Worm (Caenorhabditis elegans): ENCODE results near the gene F28B1.2.

Gene F28B1.2

ce11 chrV:17092262-17092661 is 47.7 kb downstream of the F28B1.2 start, which contains the start of gene ZK218.1:
TSS of gene ZK218.1 (plus strand) at chrV:17092562.
- TF ChIP-seq Y55F3AM.14 (GFP tag; optimal IDR thresholded peaks at IDR 0.05) (no peak), fos-1 (tag; optimal IDR thresholded peaks at IDR 0.05) (no peak), elt-3 (tag; optimal IDR thresholded peaks at IDR 0.05) (no peak), sma-9 (GFP tag; optimal IDR thresholded peaks at IDR 0.05) (no peak), sma-9 (tag; optimal IDR thresholded peaks at IDR 0.05) (no peak), R02D3.7 (tag; optimal IDR thresholded peaks at IDR 0.05) (no peak), lsy-2 (tag; optimal IDR thresholded peaks at IDR 0.05) (no peak), aly-2 (tag; optimal IDR thresholded peaks at IDR 0.05) (no peak), mab-5 (tag; optimal IDR thresholded peaks at IDR 0.05) (no peak), mbf-1 (tag; optimal IDR thresholded peaks at IDR 0.05) (no peak), egl-27 (tag; optimal IDR thresholded peaks at IDR 0.05) (no peak), nhr-12 (tag; optimal IDR thresholded peaks at IDR 0.05) (no peak), ztf-4 (tag; optimal IDR thresholded peaks at IDR 0.05) (no peak), ztf-1 (GFP tag; conservative IDR thresholded peaks at IDR 0.05) (no peak), peb-1 (tag; optimal IDR thresholded peaks at IDR 0.05) (no peak), C34F6.9 (tag; optimal IDR thresholded peaks at IDR 0.05) (no peak), crh-2 (tag; optimal IDR thresholded peaks at IDR 0.05) (no peak), nhr-77 (tag; optimal IDR thresholded peaks at IDR 0.05) (no peak), snpc-4 (tag; optimal IDR thresholded peaks at IDR 0.05) (no peak)

- TF ChIP-seq ama-1 (optimal IDR thresholded peaks at IDR 0.05) (no peak), peb-1 (tag; optimal IDR thresholded peaks at IDR 0.05) (no peak), sem-4 (tag; optimal IDR thresholded peaks at IDR 0.05) (no peak), R02D3.7 (tag; optimal IDR thresholded peaks at IDR 0.05) (no peak), unc-39 (tag; optimal IDR thresholded peaks at IDR 0.05) (no peak), elt-3 (tag; optimal IDR thresholded peaks at IDR 0.05) (no peak), zag-1 (tag; optimal IDR thresholded peaks at IDR 0.05) (no peak), sma-3 (GFP tag; optimal IDR thresholded peaks at IDR 0.05) (no peak), nhr-129 (tag; optimal IDR thresholded peaks at IDR 0.05) (no peak), crh-2 (tag; optimal IDR thresholded peaks at IDR 0.05) (no peak), elt-1 (tag; optimal IDR thresholded peaks at IDR 0.05) (no peak), nhr-25 (tag; optimal IDR thresholded peaks at IDR 0.05) (no peak), ztf-4 (tag; optimal IDR thresholded peaks at IDR 0.05) (no peak), nhr-237 (tag; optimal IDR thresholded peaks at IDR 0.05) (no peak), F13H6.1 (tag; optimal IDR thresholded peaks at IDR 0.05) (no peak), ztf-11 (tag; optimal IDR thresholded peaks at IDR 0.05) (no peak)
These were observed 50.0 kb downstream of the F28B1.2 start for ce11 chrV:17094568-17094967.

- TF ChIP-seq R02D3.7 (tag; optimal IDR thresholded peaks at IDR 0.05): no peak
- no peak for TF ChIP-seq nhr-25 (tag; optimal IDR thresholded peaks at IDR 0.05)
- TF ChIP-seq ceh-16 (tag; optimal IDR thresholded peaks at IDR 0.05): no peak
- TF ChIP-seq ztf-1 (GFP tag; conservative IDR thresholded peaks at IDR 0.05): no peak
- no peak for TF ChIP-seq nhr-77 (tag; optimal IDR thresholded peaks at IDR 0.05)
- TF ChIP-seq egl-27 (tag; optimal IDR thresholded peaks at IDR 0.05): no peak
- no peak for TF ChIP-seq nhr-10 (tag; optimal IDR thresholded peaks at IDR 0.05)
- TF ChIP-seq sem-4 (tag; optimal IDR thresholded peaks at IDR 0.05): no peak
- no peak for TF ChIP-seq mbf-1 (tag; optimal IDR thresholded peaks at IDR 0.05)
- TF ChIP-seq nhr-11 (tag; optimal IDR thresholded peaks at IDR 0.05): no peak
- no peak for TF ChIP-seq zag-1 (tag; optimal IDR thresholded peaks at IDR 0.05)
- TF ChIP-seq lsy-2 (tag; optimal IDR thresholded peaks at IDR 0.05): no peak
- TF ChIP-seq nhr-21 (tag; optimal IDR thresholded peaks at IDR 0.05): no peak
- no peak for TF ChIP-seq nhr-6 (tag; optimal IDR thresholded peaks at IDR 0.05)
- TF ChIP-seq nhr-12 (tag; optimal IDR thresholded peaks at IDR 0.05): no peak
- TF ChIP-seq mab-5 (tag; optimal IDR thresholded peaks at IDR 0.05): no peak
- no peak for TF ChIP-seq ceh-82 (tag; optimal IDR thresholded peaks at IDR 0.05)
- no peak for TF ChIP-seq alr-1 (tag; optimal IDR thresholded peaks at IDR 0.05)
- no peak for TF ChIP-seq nhr-23 (tag; optimal IDR thresholded peaks at IDR 0.05)
- no peak for TF ChIP-seq dmd-4 (tag; optimal IDR thresholded peaks at IDR 0.05)
These were observed 54.1 kb downstream of the F28B1.2 start, which contains the start of the genes ZK218.3 and ZK218.4 for ce11 chrV:17098669-17099068. TSS of gene ZK218.3 (minus strand) at chrV:17098769. TSS of gene ZK218.4 (plus strand) at chrV:17098854.

Measured in whole organism, L2 larva.